Worm (Caenorhabditis elegans): ENCODE results near the gene C53D6.10.

Gene C53D6.10

DNA sequence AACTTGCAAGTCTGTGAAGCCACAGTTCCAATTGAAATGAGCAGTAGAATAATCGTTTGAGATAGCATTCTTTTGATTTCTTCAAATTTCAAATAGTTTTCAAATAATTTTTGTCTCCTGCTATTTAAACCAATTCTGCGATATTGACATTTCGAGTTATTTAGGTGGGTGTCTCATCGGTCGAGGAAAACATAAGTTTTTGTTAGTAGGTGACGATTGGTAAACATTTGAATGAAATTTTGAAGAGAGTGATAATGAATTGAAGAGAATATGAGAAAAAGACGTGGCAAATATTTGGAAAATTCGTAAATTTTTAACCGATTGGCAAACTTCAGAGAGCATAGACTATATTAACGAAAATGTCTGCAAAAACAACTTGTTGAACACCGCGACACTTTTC lies 6.2 kb upstream of the C53D6.10 start, which contains the start of gene Y73F4A.3:
Gene Y73F4A.3, minus strand, starts transcription at position 101 of the 400 bp plus-strand sequence.
- TF ChIP-seq unc-120 (tag; optimal IDR thresholded peaks at IDR 0.05; ENCODE audit: poor library complexity, severe bottlenecking), result no peak
- TF ChIP-seq ceh-43 (GFP tag; optimal IDR thresholded peaks at IDR 0.05), result no peak
- no peak for TF ChIP-seq nhr-76 (tag; optimal IDR thresholded peaks at IDR 0.05)
- TF ChIP-seq elt-3 (tag; optimal IDR thresholded peaks at IDR 0.05), result no peak
- TF ChIP-seq elt-1 (tag; optimal IDR thresholded peaks at IDR 0.05; ENCODE audit: borderline replicate concordance, insufficient read depth), result no peak
- TF ChIP-seq mls-2 (tag; optimal IDR thresholded peaks at IDR 0.05), result no peak
- no peak for TF ChIP-seq drap-1 (GFP tag; optimal IDR thresholded peaks at IDR 0.05)
- no peak for TF ChIP-seq snpc-4 (tag; optimal IDR thresholded peaks at IDR 0.05)
- TF ChIP-seq nhr-2 (tag; optimal IDR thresholded peaks at IDR 0.05), result no peak
- no peak for TF ChIP-seq lin-32 (GFP tag; optimal IDR thresholded peaks at IDR 0.05)

DNA sequence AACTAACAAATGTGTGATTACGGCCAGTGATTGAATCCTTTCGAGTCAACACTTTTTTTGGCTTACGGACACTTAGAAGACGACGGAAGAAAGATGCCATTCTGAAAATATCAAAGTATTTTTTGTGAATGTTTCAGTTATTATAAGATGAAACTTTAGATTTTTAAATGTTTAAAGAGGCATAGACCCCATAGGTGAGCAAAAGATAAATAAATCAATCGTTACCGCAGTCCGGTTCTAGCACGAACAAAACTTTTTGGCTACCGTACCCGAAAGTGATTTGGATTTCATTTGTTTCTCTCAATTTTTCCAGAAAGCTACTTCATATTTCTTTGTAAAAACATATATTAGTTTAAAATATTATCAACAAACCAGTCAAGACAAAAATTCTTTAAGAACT lies 2.8 kb upstream of the C53D6.10 start, which contains the start of gene C53D6.7:
Gene C53D6.7, minus strand, starts transcription at position 101 of the 400 bp plus-strand sequence.
- TF ChIP-seq ceh-39 (tag; optimal IDR thresholded peaks at IDR 0.05) (no peak), nhr-28 (tag; optimal IDR thresholded peaks at IDR 0.05) (no peak), nhr-237 (tag; optimal IDR thresholded peaks at IDR 0.05) (no peak), elt-1 (tag; optimal IDR thresholded peaks at IDR 0.05; ENCODE audit: borderline replicate concordance, insufficient read depth) (no peak), blmp-1 (tag; optimal IDR thresholded peaks at IDR 0.05) (no peak), nhr-2 (tag; optimal IDR thresholded peaks at IDR 0.05) (no peak), hlh-1 (tag; optimal IDR thresholded peaks at IDR 0.05) (no peak), ceh-83 (GFP tag; optimal IDR thresholded peaks at IDR 0.05) (no peak), flh-1 (GFP tag; optimal IDR thresholded peaks at IDR 0.05) (no peak), drap-1 (GFP tag; optimal IDR thresholded peaks at IDR 0.05) (no peak), M03D4.4 (tag; optimal IDR thresholded peaks at IDR 0.05) (no peak)

DNA sequence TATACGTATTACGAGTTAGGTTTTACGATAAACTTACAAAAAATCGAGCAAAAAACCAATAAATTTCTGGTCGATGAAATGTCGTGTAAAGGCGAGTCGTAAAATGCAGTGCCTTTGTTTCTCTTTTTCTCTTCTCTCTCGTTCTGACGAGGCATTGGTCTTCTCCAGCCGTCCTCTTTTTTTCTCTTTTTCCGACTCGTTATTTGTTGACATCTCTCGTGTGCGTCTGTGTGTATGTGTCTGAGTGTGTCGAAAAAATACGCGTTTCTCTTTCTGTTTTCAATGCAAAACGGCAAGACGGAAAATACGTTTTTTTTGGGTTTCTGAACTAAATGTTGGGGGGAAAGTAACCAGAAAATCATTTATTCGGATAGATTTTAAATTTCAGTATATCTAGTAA lies 1.7 kb downstream of the C53D6.10 start, which contains the start of gene C53D6.6:
Gene C53D6.6, minus strand, starts transcription at position 118 of the 400 bp plus-strand sequence.
- TF ChIP-seq lin-13 (tag; optimal IDR thresholded peaks at IDR 0.05) (no peak), ztf-11 (tag; optimal IDR thresholded peaks at IDR 0.05) (no peak), mep-1 (tag; optimal IDR thresholded peaks at IDR 0.05) (peak; percentile 3), ceh-83 (GFP tag; optimal IDR thresholded peaks at IDR 0.05) (no peak), drap-1 (GFP tag; optimal IDR thresholded peaks at IDR 0.05) (no peak), mab-5 (tag; optimal IDR thresholded peaks at IDR 0.05) (no peak), pha-4 (tag; optimal IDR thresholded peaks at IDR 0.05) (peak; percentile 56), cnd-1 (tag; optimal IDR thresholded peaks at IDR 0.05) (no peak), ham-2 (GFP tag; optimal IDR thresholded peaks at IDR 0.05) (no peak), hlh-1 (tag; optimal IDR thresholded peaks at IDR 0.05) (peak; percentile 32)

DNA sequence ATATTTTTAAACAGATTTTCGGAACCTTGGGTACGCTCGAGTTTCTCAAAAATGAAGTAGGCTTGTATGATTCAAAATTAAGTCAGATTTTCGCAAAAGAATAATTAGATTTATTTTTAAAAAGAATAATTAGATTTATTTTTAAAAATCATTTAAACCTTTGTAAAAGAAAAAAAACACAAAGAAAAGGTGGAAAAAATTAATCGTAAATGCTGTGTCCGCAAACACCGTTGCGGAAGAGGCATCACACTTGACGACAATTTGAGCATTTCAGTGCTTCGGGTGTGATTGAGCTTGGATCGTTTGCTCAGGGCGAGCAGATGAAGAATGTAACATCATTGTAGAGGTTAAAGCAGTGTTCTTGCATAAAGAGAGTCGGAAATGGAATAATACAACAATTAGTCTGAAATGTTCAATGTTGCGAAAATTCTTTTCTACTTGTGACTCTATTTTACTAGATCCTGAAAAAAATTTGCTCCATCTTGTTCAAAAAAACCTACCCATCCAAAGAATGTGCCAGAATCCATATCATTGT lies 12.9 kb downstream of the C53D6.10 start:
- TF ChIP-seq elt-3 (tag; optimal IDR thresholded peaks at IDR 0.05) (no peak), pha-4 (tag; optimal IDR thresholded peaks at IDR 0.05) (no peak), lsy-2 (tag; optimal IDR thresholded peaks at IDR 0.05) (no peak), elt-1 (tag; optimal IDR thresholded peaks at IDR 0.05; ENCODE audit: borderline replicate concordance, insufficient read depth) (no peak), nhr-28 (tag; optimal IDR thresholded peaks at IDR 0.05) (no peak), nhr-12 (tag; optimal IDR thresholded peaks at IDR 0.05) (no peak), ceh-39 (tag; optimal IDR thresholded peaks at IDR 0.05) (no peak), ces-1 (GFP tag; optimal IDR thresholded peaks at IDR 0.05) (no peak)

DNA sequence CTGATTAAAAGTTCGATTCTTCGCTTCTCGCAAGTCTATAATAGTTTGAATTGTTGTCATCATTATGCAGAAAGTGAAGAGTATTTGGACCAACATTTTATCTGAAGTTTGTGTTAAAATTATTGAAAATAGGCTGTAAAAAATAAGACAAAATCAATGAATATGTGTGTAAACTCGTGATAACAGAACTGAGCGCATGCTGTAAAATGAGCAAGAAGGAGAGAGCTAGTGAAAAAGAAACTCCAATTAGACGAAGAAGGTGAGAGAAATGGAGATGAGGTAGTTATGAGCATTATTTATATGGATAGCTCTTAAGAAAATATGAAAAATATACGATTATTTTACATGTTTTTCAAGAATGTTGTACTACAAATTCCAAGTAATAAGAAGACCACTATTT lies 13.4 kb downstream of the C53D6.10 start, which contains the start of gene C53D6.4:
Gene C53D6.4, minus strand, starts transcription at position 101 of the 400 bp plus-strand sequence.
- TF ChIP-seq nhr-12 (tag; optimal IDR thresholded peaks at IDR 0.05) (no peak), lsy-2 (tag; optimal IDR thresholded peaks at IDR 0.05) (no peak), drap-1 (GFP tag; optimal IDR thresholded peaks at IDR 0.05) (no peak), snpc-4 (tag; optimal IDR thresholded peaks at IDR 0.05) (no peak), cnd-1 (tag; optimal IDR thresholded peaks at IDR 0.05) (no peak), M03D4.4 (tag; optimal IDR thresholded peaks at IDR 0.05) (no peak), unc-62 (GFP tag; optimal IDR thresholded peaks at IDR 0.05) (no peak), ces-1 (GFP tag; optimal IDR thresholded peaks at IDR 0.05) (no peak), mep-1 (tag; optimal IDR thresholded peaks at IDR 0.05) (no peak), ham-2 (GFP tag; optimal IDR thresholded peaks at IDR 0.05) (no peak), blmp-1 (tag; optimal IDR thresholded peaks at IDR 0.05) (no peak)

DNA sequence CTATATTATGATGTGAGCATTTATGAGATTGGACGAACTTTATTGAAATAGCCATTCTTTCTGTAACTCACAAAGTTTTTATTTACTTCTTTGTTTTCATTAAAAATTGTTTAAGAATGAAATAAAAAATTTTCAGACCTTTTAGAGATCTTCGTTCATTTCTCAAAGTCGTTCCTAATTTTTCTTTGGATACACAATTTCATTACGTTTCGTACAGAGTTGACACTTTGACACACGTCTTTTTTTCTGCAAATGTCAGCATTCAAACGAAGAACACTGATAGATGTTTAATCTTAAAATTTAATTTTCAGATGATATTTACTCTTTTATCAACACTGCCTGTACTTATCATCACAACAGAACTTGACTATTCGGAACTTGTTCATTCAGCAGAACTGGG lies 17.8 kb downstream of the C53D6.10 start, which contains the start of gene acc-2:
Gene acc-2, plus strand, starts transcription at position 301 of the 400 bp plus-strand sequence.
- TF ChIP-seq lin-13 (tag; optimal IDR thresholded peaks at IDR 0.05) (no peak), cnd-1 (tag; optimal IDR thresholded peaks at IDR 0.05) (no peak), hlh-1 (tag; optimal IDR thresholded peaks at IDR 0.05) (no peak), unc-39 (tag; optimal IDR thresholded peaks at IDR 0.05) (no peak), nhr-12 (tag; optimal IDR thresholded peaks at IDR 0.05) (no peak), nhr-237 (tag; optimal IDR thresholded peaks at IDR 0.05) (no peak), tbx-8 (GFP tag; optimal IDR thresholded peaks at IDR 0.05) (no peak), drap-1 (GFP tag; optimal IDR thresholded peaks at IDR 0.05) (no peak), snpc-4 (tag; optimal IDR thresholded peaks at IDR 0.05) (no peak), ztf-11 (tag; optimal IDR thresholded peaks at IDR 0.05) (no peak), sem-2 (GFP tag; optimal IDR thresholded peaks at IDR 0.05) (no peak), ham-2 (GFP tag; optimal IDR thresholded peaks at IDR 0.05) (no peak), lsy-2 (tag; optimal IDR thresholded peaks at IDR 0.05) (no peak), elt-3 (tag; optimal IDR thresholded peaks at IDR 0.05) (no peak), flh-1 (GFP tag; optimal IDR thresholded peaks at IDR 0.05) (no peak), ceh-83 (GFP tag; optimal IDR thresholded peaks at IDR 0.05) (no peak)

All from whole organism, mixed stage, embryonic.